Worm (Caenorhabditis elegans) whole organism, late embryonic: ENCODE results near the gene ser-2.

ENCODE experiments used
- C38D4.7 ChIP-seq: fragments of 200-800 bp; sonication (Bioruptor generic); optimal IDR thresholded peaks from 2 replicates; lab custom pipeline; 2018; ENCODE audit warnings: mild to moderate bottlenecking, missing genetic modification characterization, moderate library complexity, missing compliant biosample characterization
- F13H6.1 ChIP-seq: sonication (generic microtip); optimal IDR thresholded peaks from 2 replicates; lab custom pipeline; 2016; ENCODE audit warnings: missing genetic modification characterization, missing compliant biosample characterization
- K02D7.2 ChIP-seq: sonication (generic microtip); optimal IDR thresholded peaks from 2 replicates; lab custom pipeline; 2017; ENCODE audit warnings: mild to moderate bottlenecking, missing genetic modification characterization, missing compliant biosample characterization
- K09A11.1 ChIP-seq: sonication (generic microtip); optimal IDR thresholded peaks from 2 replicates; lab custom pipeline; 2017; ENCODE audit warnings: antibody characterized with exemption, mild to moderate bottlenecking, missing genetic modification characterization, missing compliant biosample characterization; ENCODE audit not compliant: insufficient read depth
- ahr-1 ChIP-seq: sonication (generic microtip); optimal IDR thresholded peaks from 2 replicates; lab custom pipeline; 2016; ENCODE audit warnings: missing genetic modification characterization, missing compliant biosample characterization
- ama-1 ChIP-seq: fragments of 150-350 bp; optimal IDR thresholded peaks from 2 replicates; lab custom pipeline; 2014
- ceh-18 ChIP-seq: sonication (generic microtip); optimal IDR thresholded peaks from 2 replicates; lab custom pipeline; 2016; ENCODE audit warnings: missing genetic modification characterization, missing compliant biosample characterization
- ceh-2 ChIP-seq: sonication (generic microtip); optimal IDR thresholded peaks from 2 replicates; lab custom pipeline; 2016; ENCODE audit warnings: missing genotype, missing genetic modification characterization, missing compliant biosample characterization
- ceh-24 ChIP-seq: sonication (generic microtip); optimal IDR thresholded peaks from 2 replicates; lab custom pipeline; 2016; ENCODE audit warnings: mild to moderate bottlenecking, missing genetic modification characterization, missing compliant biosample characterization
- ceh-30 ChIP-seq: fragments of 150-350 bp; optimal IDR thresholded peaks from 2 replicates; lab custom pipeline; 2014; ENCODE audit warnings: missing biosample characterization, missing genetic modification characterization
- ceh-31 ChIP-seq: sonication (generic microtip); optimal IDR thresholded peaks from 2 replicates; lab custom pipeline; 2016; ENCODE audit warnings: missing genetic modification characterization, missing compliant biosample characterization
- ceh-34 ChIP-seq: sonication (generic microtip); optimal IDR thresholded peaks from 2 replicates; lab custom pipeline; 2016; ENCODE audit warnings: mild to moderate bottlenecking, missing genetic modification characterization, missing compliant biosample characterization
- ceh-45 ChIP-seq: fragments of 200-800 bp; sonication (Bioruptor generic); IDR thresholded peaks from 2 replicates; pipeline ENCODE4 v1.3.6; 2022; ENCODE audit warnings: missing genetic modification reagents, missing genetic modification characterization, missing compliant biosample characterization
- ceh-48 ChIP-seq: sonication (generic microtip); optimal IDR thresholded peaks from 2 replicates; lab custom pipeline; 2016; ENCODE audit warnings: missing genetic modification characterization, inconsistent platforms, missing compliant biosample characterization
- ceh-9 ChIP-seq: sonication (generic microtip); optimal IDR thresholded peaks from 2 replicates; lab custom pipeline; 2016; ENCODE audit warnings: mild to moderate bottlenecking, missing genetic modification characterization, inconsistent platforms, missing compliant biosample characterization
- dmd-4 ChIP-seq: sonication (generic microtip); optimal IDR thresholded peaks from 2 replicates; lab custom pipeline; 2016; ENCODE audit warnings: borderline replicate concordance, missing genetic modification characterization, missing compliant biosample characterization
- dve-1 ChIP-seq: sonication (generic microtip); optimal IDR thresholded peaks from 2 replicates; lab custom pipeline; 2017; ENCODE audit warnings: antibody characterized with exemption, mild to moderate bottlenecking, missing genetic modification characterization, missing compliant biosample characterization
- elt-2 ChIP-seq: sonication (generic microtip); optimal IDR thresholded peaks from 2 replicates; lab custom pipeline; 2016; ENCODE audit warnings: missing genetic modification reagents, missing genetic modification characterization, missing compliant biosample characterization
- elt-4 ChIP-seq: sonication (generic microtip); optimal IDR thresholded peaks from 2 replicates; lab custom pipeline; 2016; ENCODE audit warnings: missing genetic modification characterization, missing compliant biosample characterization
- eyg-1 ChIP-seq: sonication (generic microtip); optimal IDR thresholded peaks from 2 replicates; lab custom pipeline; 2016; ENCODE audit warnings: missing genotype, missing genetic modification characterization, missing compliant biosample characterization
- fkh-10 ChIP-seq: fragments of 150-350 bp; optimal IDR thresholded peaks from 2 replicates; lab custom pipeline; 2014; ENCODE audit warnings: missing biosample characterization, missing genetic modification reagents, missing genetic modification characterization
- hlh-13 ChIP-seq: fragments of 200-800 bp; sonication (Bioruptor generic); optimal IDR thresholded peaks from 2 replicates; lab custom pipeline; 2018; ENCODE audit warnings: mild to moderate bottlenecking, missing genetic modification characterization, missing compliant biosample characterization
- lim-6 ChIP-seq: sonication (generic microtip); optimal IDR thresholded peaks from 2 replicates; lab custom pipeline; 2016; ENCODE audit warnings: missing genetic modification characterization, missing compliant biosample characterization
- lin-11 ChIP-seq: fragments of 200-800 bp; sonication (Bioruptor generic); optimal IDR thresholded peaks from 2 replicates; lab custom pipeline; 2018; ENCODE audit warnings: mild to moderate bottlenecking, missing genetic modification characterization, missing compliant biosample characterization
- madf-2 ChIP-seq: sonication (generic microtip); optimal IDR thresholded peaks from 2 replicates; lab custom pipeline; 2017; ENCODE audit warnings: missing genetic modification characterization, missing compliant biosample characterization
- mec-3 ChIP-seq: sonication (generic microtip); optimal IDR thresholded peaks from 2 replicates; lab custom pipeline; 2016; ENCODE audit warnings: borderline replicate concordance, missing genetic modification characterization, missing compliant biosample characterization
- nfya-1 ChIP-seq: sonication (generic microtip); optimal IDR thresholded peaks from 2 replicates; lab custom pipeline; 2017; ENCODE audit warnings: missing genetic modification characterization, mild to moderate bottlenecking, missing compliant biosample characterization, antibody characterized with exemption, moderate library complexity
- nhr-11 ChIP-seq: fragments of 150-350 bp; optimal IDR thresholded peaks from 2 replicates; lab custom pipeline; 2014; ENCODE audit warnings: missing biosample characterization, missing genetic modification characterization
- nhr-232 ChIP-seq: sonication (generic microtip); optimal IDR thresholded peaks from 2 replicates; lab custom pipeline; 2016; ENCODE audit warnings: missing genetic modification characterization, missing compliant biosample characterization
- npax-4 ChIP-seq: sonication (generic microtip); optimal IDR thresholded peaks from 2 replicates; lab custom pipeline; 2016; ENCODE audit warnings: missing genetic modification characterization, missing compliant biosample characterization
- pat-9 ChIP-seq: fragments of 200-800 bp; sonication (Bioruptor generic); optimal IDR thresholded peaks from 2 replicates; lab custom pipeline; 2018; ENCODE audit warnings: mild to moderate bottlenecking, missing genetic modification characterization, moderate library complexity, missing compliant biosample characterization
- pros-1 ChIP-seq: fragments of 150-350 bp; optimal IDR thresholded peaks from 2 replicates; lab custom pipeline; 2014; ENCODE audit warnings: missing biosample characterization, missing genetic modification reagents, missing genetic modification characterization
- ref-2 ChIP-seq: sonication (generic microtip); optimal IDR thresholded peaks from 2 replicates; lab custom pipeline; 2016; ENCODE audit warnings: missing genetic modification characterization, missing compliant biosample characterization
- sdc-2 ChIP-seq: sonication (generic microtip); optimal IDR thresholded peaks from 2 replicates; lab custom pipeline; 2016; ENCODE audit warnings: missing genotype, missing genetic modification characterization, missing compliant biosample characterization
- sox-2 ChIP-seq: fragments of 200-800 bp; sonication (Bioruptor generic); IDR thresholded peaks from 2 replicates; pipeline ENCODE4 v1.3.6; 2022; ENCODE audit warnings: missing genetic modification reagents, missing genetic modification characterization, missing compliant biosample characterization
- sox-4 ChIP-seq: sonication (generic microtip); optimal IDR thresholded peaks from 2 replicates; lab custom pipeline; 2017; ENCODE audit warnings: mild to moderate bottlenecking, missing genetic modification characterization, inconsistent platforms, missing compliant biosample characterization
- syd-9 ChIP-seq: sonication (generic microtip); optimal IDR thresholded peaks from 2 replicates; lab custom pipeline; 2016; ENCODE audit warnings: mild to moderate bottlenecking, missing genetic modification characterization, moderate library complexity, missing compliant biosample characterization
- tbx-2 ChIP-seq: sonication (generic microtip); optimal IDR thresholded peaks from 2 replicates; lab custom pipeline; 2016; ENCODE audit warnings: missing genetic modification characterization, missing compliant biosample characterization
- tbx-7 ChIP-seq: sonication (generic microtip); optimal IDR thresholded peaks from 2 replicates; lab custom pipeline; 2016; ENCODE audit warnings: missing genotype, missing genetic modification characterization, missing compliant biosample characterization
- unc-3 ChIP-seq, 2 experiments: fragments of 200-800 bp in 1 of 2; sonication (Bioruptor generic) in 1 of 2; sonication (generic microtip) in 1 of 2; conservative IDR thresholded peaks in 1 of 2; optimal IDR thresholded peaks in 1 of 2; 2 replicates each; pipeline versions ENCODE4 v1.3.6 to Lab custom; 2016 to 2022; ENCODE audit warnings: missing compliant biosample characterization in 2 of 2, missing genetic modification characterization in 2 of 2, missing genetic modification reagents in 1 of 2
- unc-42 ChIP-seq: sonication (generic microtip); optimal IDR thresholded peaks from 2 replicates; lab custom pipeline; 2016; ENCODE audit warnings: missing genotype, missing genetic modification characterization, missing compliant biosample characterization
- zip-5 ChIP-seq: sonication (generic microtip); optimal IDR thresholded peaks from 2 replicates; lab custom pipeline; 2016; ENCODE audit warnings: missing genetic modification characterization, missing compliant biosample characterization
- ztf-16 ChIP-seq: sonication (generic microtip); optimal IDR thresholded peaks from 2 replicates; lab custom pipeline; 2017; ENCODE audit warnings: missing genetic modification characterization, missing compliant biosample characterization

ser-2 gene

DNA sequence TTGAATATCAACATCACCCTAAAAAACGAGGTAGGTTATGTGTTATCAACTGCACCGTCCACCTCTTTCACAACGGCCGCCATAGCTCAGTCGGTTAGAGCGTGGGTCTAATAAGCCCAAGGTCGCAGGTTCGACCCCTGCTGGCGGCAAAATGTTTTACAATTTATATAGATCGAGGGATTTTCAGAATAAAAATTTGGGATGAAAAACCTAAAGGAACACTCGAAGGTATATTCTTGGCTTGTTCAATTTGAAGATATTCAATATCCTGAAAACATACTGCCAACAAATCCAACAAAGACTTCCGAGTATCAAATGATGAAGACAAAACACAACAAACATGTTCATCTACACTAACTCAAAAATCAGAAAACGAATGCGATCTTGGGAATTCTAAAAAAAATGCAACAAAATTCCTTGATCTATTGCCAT lies 5.4 kb downstream of the ser-2 start (continued):
- peak; percentile 79 for TF ChIP-seq pat-9 (tag; lab: Kevin White, UChicago)
- peak; percentile 36 for TF ChIP-seq ceh-9 (tag; lab: Kevin White, UChicago)
- TF ChIP-seq pros-1 (tag; lab: Kevin White, UChicago): no peak
- peak; percentile 85 for TF ChIP-seq elt-2 (tag; lab: Kevin White, UChicago)
- TF ChIP-seq sdc-2: peak; percentile 75
- TF ChIP-seq ceh-24 (tag; lab: Kevin White, UChicago): peak; percentile 28
- peak; percentile 33 for TF ChIP-seq F13H6.1 (tag; lab: Kevin White, UChicago)
- no peak for TF ChIP-seq K02D7.2 (tag; lab: Kevin White, UChicago)
- no peak for TF ChIP-seq ahr-1 (tag; lab: Kevin White, UChicago)
- peak; percentile 37 for TF ChIP-seq sox-2 (GFP tag; lab: Robert Waterston, UW)
- TF ChIP-seq hlh-13: peak; percentile 66
- TF ChIP-seq ceh-45 (GFP tag; lab: Robert Waterston, UW): no peak
- TF ChIP-seq unc-42 (tag; lab: Kevin White, UChicago): no peak
- TF ChIP-seq lim-6 (tag; lab: Kevin White, UChicago): no peak
- TF ChIP-seq ama-1 (lab: Kevin White, UChicago): no peak
- TF ChIP-seq fkh-10 (GFP tag; lab: Kevin White, UChicago): no peak
- TF ChIP-seq dmd-4 (tag; lab: Kevin White, UChicago): no peak
- TF ChIP-seq zip-5 (tag; lab: Kevin White, UChicago): peak; percentile 38
- peak; percentile 23 for TF ChIP-seq eyg-1 (tag; lab: Kevin White, UChicago)
- 0 out of 2 replicates have a peak, but pooled peaks have one; percentile 31 for TF ChIP-seq unc-3 (GFP tag; conservative IDR thresholded peaks at IDR 0.05; lab: Robert Waterston, UW)
- TF ChIP-seq unc-3 (tag; optimal IDR thresholded peaks at IDR 0.05; lab: Kevin White, UChicago): peak; percentile 59
- TF ChIP-seq ceh-30 (tag; lab: Kevin White, UChicago): no peak
- TF ChIP-seq npax-4: peak; percentile 37
- peak; percentile 57 for TF ChIP-seq ceh-18
- TF ChIP-seq sox-4 (tag; lab: Kevin White, UChicago): peak; percentile 19
- TF ChIP-seq elt-4 (tag; lab: Kevin White, UChicago): no peak
- TF ChIP-seq syd-9 (tag; lab: Kevin White, UChicago): no peak
- no peak for TF ChIP-seq tbx-7 (tag; lab: Kevin White, UChicago)
- TF ChIP-seq C38D4.7: peak; percentile 57
- TF ChIP-seq ref-2: no peak
- no peak for TF ChIP-seq mec-3 (tag; lab: Kevin White, UChicago)
- TF ChIP-seq ztf-16 (tag; lab: Kevin White, UChicago): peak; percentile 23

DNA sequence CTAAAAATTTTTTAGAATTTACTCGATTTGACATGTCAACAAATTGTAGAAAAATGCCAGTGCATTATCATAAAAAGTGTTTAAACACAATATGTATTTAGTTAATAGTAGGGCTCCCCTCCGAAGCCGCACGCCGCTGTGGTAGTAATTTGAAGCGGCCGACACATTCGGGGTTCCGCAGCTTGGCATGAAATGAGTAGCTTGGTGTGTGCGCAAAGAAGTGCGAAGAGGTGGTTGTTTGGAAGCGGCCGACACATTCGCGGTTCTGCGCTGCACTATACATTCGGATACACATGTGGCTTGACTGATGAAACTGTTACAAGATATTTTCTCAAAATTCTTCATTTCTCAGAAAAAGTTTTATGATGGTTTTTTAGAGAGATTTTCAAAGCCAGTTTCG lies 17.2 kb downstream of the ser-2 start:
- TF ChIP-seq sdc-2 (no peak), elt-2 (tag; lab: Kevin White, UChicago) (no peak), ceh-18 (no peak), nhr-232 (tag; lab: Kevin White, UChicago) (no peak), ama-1 (lab: Kevin White, UChicago) (no peak), nhr-11 (tag; lab: Kevin White, UChicago) (no peak), dve-1 (no peak), unc-3 (GFP tag; conservative IDR thresholded peaks at IDR 0.05; lab: Robert Waterston, UW) (no peak), unc-3 (tag; optimal IDR thresholded peaks at IDR 0.05; lab: Kevin White, UChicago) (no peak), mec-3 (tag; lab: Kevin White, UChicago) (no peak), dmd-4 (tag; lab: Kevin White, UChicago) (no peak), madf-2 (tag; lab: Kevin White, UChicago) (no peak)

DNA sequence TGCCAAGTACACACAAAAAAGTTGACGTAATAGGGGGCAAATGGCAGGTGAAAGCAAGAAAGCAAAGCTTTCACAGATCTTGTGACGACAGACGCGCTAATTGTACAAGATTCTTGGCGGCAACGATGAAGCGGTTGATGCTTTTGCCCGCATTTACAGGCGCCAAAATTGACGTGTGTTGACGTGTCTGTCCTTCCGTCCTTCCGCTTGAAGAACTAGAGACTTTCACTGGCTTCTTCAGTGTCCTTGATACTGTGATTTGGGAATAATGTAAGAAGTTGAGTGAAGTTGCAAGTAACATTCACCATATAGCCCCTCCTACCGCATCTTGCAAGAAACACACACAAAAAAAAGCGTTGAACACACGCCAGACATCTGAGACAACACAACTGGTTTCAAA lies 19.0 kb downstream of the ser-2 start, which contains the start of gene jud-4:
jud-4 (plus strand) TSS at position 376 of the 400 bp plus-strand sequence.
- TF ChIP-seq ceh-18: no peak
- no peak for TF ChIP-seq ceh-48 (tag; lab: Kevin White, UChicago)
- TF ChIP-seq dve-1: no peak
- no peak for TF ChIP-seq ref-2

DNA sequence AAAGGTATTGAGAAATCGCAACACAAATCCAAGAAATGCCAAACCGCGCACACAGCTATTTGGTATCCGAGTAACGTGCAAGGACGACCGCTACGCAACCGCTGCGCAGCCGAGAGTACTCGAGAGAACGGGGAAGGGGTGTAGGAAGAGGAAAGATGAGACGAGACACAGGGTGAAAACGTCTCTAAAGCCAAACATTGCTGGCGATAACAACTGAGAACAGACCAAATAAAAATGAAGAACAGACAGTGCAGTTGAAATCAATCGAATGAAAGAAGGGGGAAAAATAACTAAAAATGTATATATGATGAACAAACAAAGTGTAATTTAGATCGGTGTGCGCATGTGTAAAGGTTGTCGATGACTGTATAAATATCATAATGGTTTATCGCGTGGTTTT lies 21.5 kb downstream of the ser-2 start:
- TF ChIP-seq ceh-2 (tag; lab: Kevin White, UChicago) (peak; percentile 8), K09A11.1 (tag; lab: Kevin White, UChicago) (no peak), lin-11 (tag; lab: Kevin White, UChicago) (no peak), ceh-18 (peak; percentile 8), ceh-34 (peak; percentile 15), nfya-1 (peak; percentile 12), ceh-31 (peak; percentile 26), tbx-2 (tag; lab: Kevin White, UChicago) (peak; percentile 51)
